Fruit fly (Drosophila melanogaster) whole organism, pupa: ENCODE measurements around the gene Hsc70-2.

Source experiments
- CG10348 ChIP-seq: fragments of 200-800 bp; sonication (Bioruptor generic); IDR thresholded peaks from 2 replicates; pipeline ENCODE4 v1.3.6; 2022; ENCODE audit warnings: missing biosample characterization, missing genetic modification characterization
- CG12605 ChIP-seq: fragments of 200-800 bp; sonication (Bioruptor generic); IDR thresholded peaks from 2 replicates; pipeline ENCODE4 v1.3.6; 2022; ENCODE audit warnings: missing biosample characterization, missing genetic modification characterization
- CG13204 ChIP-seq: fragments of 200-800 bp; sonication (Bioruptor generic); optimal IDR thresholded peaks from 2 replicates; lab custom pipeline; 2018; ENCODE audit warnings: missing biosample characterization, mild to moderate bottlenecking, missing genetic modification characterization, moderate library complexity
- CG14655 ChIP-seq: fragments of 200-800 bp; sonication (Bioruptor generic); optimal IDR thresholded peaks from 3 replicates; lab custom pipeline; 2017; ENCODE audit warnings: mild to moderate bottlenecking, missing biosample characterization, missing genetic modification reagents, missing genetic modification characterization
- CG15710 ChIP-seq: fragments of 200-800 bp; sonication (Bioruptor generic); optimal IDR thresholded peaks from 2 replicates; lab custom pipeline; 2018; ENCODE audit warnings: missing biosample characterization, mild to moderate bottlenecking, missing genetic modification characterization, moderate library complexity
- CG17806 ChIP-seq: fragments of 200-800 bp; sonication (Bioruptor generic); optimal IDR thresholded peaks from 2 replicates; lab custom pipeline; 2018; ENCODE audit warnings: missing biosample characterization, mild to moderate bottlenecking, missing genetic modification characterization, moderate library complexity
- CG32121 ChIP-seq: fragments of 200-800 bp; sonication (Bioruptor generic); IDR thresholded peaks from 2 replicates; pipeline ENCODE4 v1.3.6; 2022; ENCODE audit warnings: missing biosample characterization, missing genetic modification characterization
- CG34367 ChIP-seq: fragments of 200-800 bp; sonication (Bioruptor generic); optimal IDR thresholded peaks from 2 replicates; lab custom pipeline; 2018; ENCODE audit warnings: missing biosample characterization, mild to moderate bottlenecking, missing genetic modification characterization
- CG4496 ChIP-seq: fragments of 200-800 bp; sonication (Bioruptor generic); IDR thresholded peaks from 3 replicates; pipeline ENCODE4 v1.3.6; 2022; ENCODE audit warnings: missing biosample characterization, missing genetic modification characterization
- CG8159 ChIP-seq: fragments of 200-800 bp; sonication (Bioruptor generic); optimal IDR thresholded peaks from 3 replicates; lab custom pipeline; 2018; ENCODE audit warnings: missing biosample characterization, mild to moderate bottlenecking, missing genetic modification characterization, moderate library complexity
- CG8301 ChIP-seq: fragments of 200-800 bp; sonication (Bioruptor generic); optimal IDR thresholded peaks from 2 replicates; lab custom pipeline; 2018; ENCODE audit warnings: missing biosample characterization, mild to moderate bottlenecking, missing genetic modification characterization
- CG9948 ChIP-seq: fragments of 200-800 bp; sonication (Bioruptor generic); optimal IDR thresholded peaks from 2 replicates; lab custom pipeline; 2018; ENCODE audit warnings: missing biosample characterization, mild to moderate bottlenecking, missing genetic modification characterization, moderate library complexity
- D1 ChIP-seq: fragments of 200-800 bp; sonication (Bioruptor generic); optimal IDR thresholded peaks from 2 replicates; lab custom pipeline; 2018; ENCODE audit warnings: missing biosample characterization, mild to moderate bottlenecking, missing genetic modification characterization, moderate library complexity
- EcR ChIP-seq: fragments of 200-800 bp; sonication (Bioruptor generic); optimal IDR thresholded peaks from 3 replicates; lab custom pipeline; 2019; ENCODE audit warnings: missing biosample characterization, missing genetic modification characterization, mild to moderate bottlenecking, moderate library complexity, missing genetic modification reagents
- Ets98B ChIP-seq: fragments of 200-800 bp; sonication (Bioruptor generic); IDR thresholded peaks from 2 replicates; pipeline ENCODE4 v1.3.6; 2022; ENCODE audit warnings: missing biosample characterization, missing genetic modification characterization
- Pif1A ChIP-seq: fragments of 200-800 bp; sonication (Bioruptor generic); optimal IDR thresholded peaks from 3 replicates; lab custom pipeline; 2016; ENCODE audit warnings: missing biosample characterization, missing genetic modification characterization
- Pif1B ChIP-seq: fragments of 200-800 bp; sonication (Bioruptor generic); optimal IDR thresholded peaks from 3 replicates; lab custom pipeline; 2016; ENCODE audit warnings: missing biosample characterization, missing genetic modification characterization
- Snoo ChIP-seq: fragments of 200-800 bp; sonication (Bioruptor generic); optimal IDR thresholded peaks from 3 replicates; lab custom pipeline; 2017; ENCODE audit warnings: missing biosample characterization, mild to moderate bottlenecking, missing genetic modification characterization, inconsistent platforms
- fd96Ca ChIP-seq: fragments of 200-800 bp; sonication (Bioruptor generic); IDR thresholded peaks from 3 replicates; pipeline ENCODE4 v1.3.6; 2022; ENCODE audit warnings: missing biosample characterization, missing genetic modification characterization
- gl ChIP-seq: fragments of 200-800 bp; sonication (Bioruptor generic); optimal IDR thresholded peaks from 2 replicates; lab custom pipeline; 2018; ENCODE audit warnings: missing biosample characterization, mild to moderate bottlenecking, missing genetic modification characterization
- rn ChIP-seq: fragments of 200-800 bp; sonication (Bioruptor generic); IDR thresholded peaks from 2 replicates; pipeline ENCODE4 v1.3.6; 2022; ENCODE audit warnings: missing biosample characterization, missing genetic modification characterization

The Hsc70-2 gene

DNA sequence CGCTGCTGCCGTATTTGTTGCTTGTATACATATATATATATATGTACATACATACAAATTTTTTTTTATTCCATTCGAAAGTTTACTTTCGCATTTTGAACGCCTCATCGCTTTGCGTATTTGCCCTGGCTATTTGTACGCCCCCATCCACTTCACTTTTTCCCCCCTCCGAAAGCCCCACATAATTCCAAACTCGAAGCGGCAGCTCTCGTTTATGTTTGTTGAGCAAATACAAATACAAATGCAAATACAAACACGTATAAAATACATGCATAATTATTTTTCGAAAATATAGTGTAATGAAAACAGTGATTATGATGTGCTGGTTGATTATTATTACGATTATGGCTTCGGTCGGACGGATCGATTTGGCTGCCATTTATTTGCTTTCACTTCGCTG, 23.5 kb downstream of the Hsc70-2 start:
- peak; percentile 36 for TF ChIP-seq Snoo
- TF ChIP-seq CG17806 (tag; lab: Kevin White, UChicago), result no peak
- peak; percentile 38 for TF ChIP-seq Pif1A (GFP tag; lab: Kevin White, UChicago)

DNA sequence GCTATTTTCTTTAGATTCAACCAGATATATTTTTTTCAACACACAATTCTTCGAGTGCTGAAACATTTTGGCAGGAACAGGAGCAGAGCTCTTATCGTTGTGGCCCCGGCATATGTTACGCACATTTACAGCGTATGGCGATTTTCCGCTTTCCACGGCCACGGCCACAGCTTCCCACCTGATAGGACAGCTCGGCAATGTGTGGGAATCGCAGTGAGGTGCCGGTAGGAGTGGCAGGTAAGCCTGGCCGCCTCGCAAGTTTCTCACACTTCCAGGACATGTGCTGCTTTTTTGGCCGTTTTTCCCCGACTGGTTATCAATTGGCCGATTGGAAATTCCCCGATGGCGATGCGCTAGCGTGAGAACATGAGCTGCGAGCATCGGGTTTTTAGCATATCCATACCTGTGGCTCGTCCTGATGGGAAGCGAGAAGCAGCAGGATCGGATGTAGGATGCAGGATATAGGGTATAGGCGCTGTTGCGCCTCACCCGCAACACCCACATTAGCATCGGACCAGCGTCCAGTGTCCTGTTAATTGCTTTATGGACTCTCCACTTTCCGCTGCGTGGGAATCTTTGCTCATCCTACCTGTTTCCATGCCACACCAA, 25.6 kb downstream of the Hsc70-2 start:
- TF ChIP-seq CG13204 (GFP tag; lab: Kevin White, UChicago), result no peak
- TF ChIP-seq Pif1B (GFP tag; lab: Kevin White, UChicago), result no peak
- no peak for TF ChIP-seq gl (tag; lab: Kevin White, UChicago)
- no peak for TF ChIP-seq CG8159
- TF ChIP-seq fd96Ca (GFP tag; lab: Robert Waterston, UW), result no peak
- TF ChIP-seq CG12605 (GFP tag; lab: Robert Waterston, UW), result no peak
- TF ChIP-seq CG4496, result no peak
- TF ChIP-seq Snoo, result no peak
- TF ChIP-seq Pif1A (GFP tag; lab: Kevin White, UChicago), result no peak
- no peak for TF ChIP-seq CG9948 (tag; lab: Kevin White, UChicago)
- TF ChIP-seq CG14655 (GFP tag; lab: Kevin White, UChicago), result no peak
- TF ChIP-seq rn (GFP tag; lab: Robert Waterston, UW), result no peak
- no peak for TF ChIP-seq CG17806 (tag; lab: Kevin White, UChicago)
- TF ChIP-seq CG8301 (tag; lab: Kevin White, UChicago), result no peak
- no peak for TF ChIP-seq CG15710 (tag; lab: Kevin White, UChicago)
- no peak for TF ChIP-seq CG32121 (GFP tag; lab: Robert Waterston, UW)
- no peak for TF ChIP-seq Ets98B (GFP tag; lab: Robert Waterston, UW)
- no peak for TF ChIP-seq CG34367 (tag; lab: Kevin White, UChicago)

DNA sequence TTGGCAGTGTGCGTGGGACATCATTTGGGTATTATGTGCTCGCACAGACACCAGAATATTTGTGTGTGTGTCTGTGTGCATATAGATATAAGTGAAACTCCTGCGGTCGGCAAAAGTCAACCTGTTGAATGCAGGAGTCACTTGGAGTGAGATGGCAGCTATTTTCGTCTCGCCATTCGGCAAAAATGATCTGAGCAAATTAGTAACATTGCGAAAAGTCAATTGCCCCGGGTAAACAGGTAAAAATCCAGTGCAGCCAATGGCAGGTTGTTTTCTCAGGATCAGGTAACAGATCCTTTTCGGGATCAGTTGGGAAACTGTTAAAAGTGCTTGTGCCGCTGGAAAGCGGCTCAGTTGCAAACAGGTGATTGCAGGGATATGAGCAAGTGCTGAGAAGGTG, 27.5 kb downstream of the Hsc70-2 start:
- TF ChIP-seq CG9948 (tag; lab: Kevin White, UChicago), result no peak
- no peak for TF ChIP-seq CG32121 (GFP tag; lab: Robert Waterston, UW)
- no peak for TF ChIP-seq EcR
- no peak for TF ChIP-seq CG4496
- TF ChIP-seq D1, result no peak
- TF ChIP-seq fd96Ca (GFP tag; lab: Robert Waterston, UW), result no peak
- no peak for TF ChIP-seq gl (tag; lab: Kevin White, UChicago)
- TF ChIP-seq CG12605 (GFP tag; lab: Robert Waterston, UW), result no peak
- TF ChIP-seq CG8301 (tag; lab: Kevin White, UChicago), result no peak

DNA sequence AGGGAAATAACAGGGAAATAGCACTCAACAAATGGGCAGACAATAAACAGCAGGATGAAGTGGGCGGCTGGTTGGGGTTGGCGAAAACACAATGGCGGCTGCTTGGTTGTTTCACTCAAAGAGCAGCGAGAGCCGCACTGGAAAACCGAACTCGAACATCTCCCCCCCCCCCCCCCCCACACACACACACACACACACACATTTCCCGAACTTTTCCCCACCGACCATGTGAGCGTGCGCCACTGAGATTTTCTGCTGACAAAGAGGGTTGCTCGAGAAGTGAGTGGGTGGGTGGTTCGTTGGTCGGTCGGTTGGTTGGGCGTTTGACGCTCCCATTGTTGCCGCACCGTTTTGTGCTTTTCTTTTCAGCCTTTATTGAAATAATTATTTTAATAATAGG, 28.6 kb downstream of the Hsc70-2 start:
- TF ChIP-seq CG15710 (tag; lab: Kevin White, UChicago), result no peak
- no peak for TF ChIP-seq CG10348
- TF ChIP-seq D1, result no peak
- no peak for TF ChIP-seq CG4496
- TF ChIP-seq Pif1B (GFP tag; lab: Kevin White, UChicago), result no peak
- TF ChIP-seq EcR, result no peak
- TF ChIP-seq CG32121 (GFP tag; lab: Robert Waterston, UW), result no peak
- TF ChIP-seq CG13204 (GFP tag; lab: Kevin White, UChicago), result no peak
- TF ChIP-seq CG34367 (tag; lab: Kevin White, UChicago), result no peak
- TF ChIP-seq Ets98B (GFP tag; lab: Robert Waterston, UW), result no peak
- no peak for TF ChIP-seq fd96Ca (GFP tag; lab: Robert Waterston, UW)
- TF ChIP-seq CG17806 (tag; lab: Kevin White, UChicago), result no peak
- TF ChIP-seq CG9948 (tag; lab: Kevin White, UChicago), result no peak
- no peak for TF ChIP-seq Pif1A (GFP tag; lab: Kevin White, UChicago)
- TF ChIP-seq rn (GFP tag; lab: Robert Waterston, UW), result no peak
- no peak for TF ChIP-seq Snoo
- no peak for TF ChIP-seq CG8159
- no peak for TF ChIP-seq gl (tag; lab: Kevin White, UChicago)
- no peak for TF ChIP-seq CG12605 (GFP tag; lab: Robert Waterston, UW)

DNA sequence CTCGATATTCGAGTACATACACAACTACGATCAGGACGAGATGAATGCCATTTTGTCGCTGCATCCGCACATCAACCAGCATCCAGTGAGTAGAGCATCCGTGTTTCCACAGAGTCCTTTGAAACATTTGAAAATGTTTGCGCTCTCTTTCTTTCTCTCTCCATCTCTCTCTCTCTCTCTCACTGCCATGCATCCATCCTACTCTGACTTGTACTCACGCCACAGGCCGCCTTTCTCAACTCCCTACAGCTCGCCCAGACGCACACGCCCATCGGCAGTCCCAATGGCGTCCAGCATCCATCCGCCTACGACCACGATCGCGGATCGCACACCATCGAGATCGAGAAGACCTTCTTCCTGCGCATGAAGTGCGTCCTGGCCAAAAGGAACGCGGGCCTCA, 30.0 kb downstream of the Hsc70-2 start:
- no peak for TF ChIP-seq EcR
- TF ChIP-seq CG10348, result no peak
- no peak for TF ChIP-seq rn (GFP tag; lab: Robert Waterston, UW)
- TF ChIP-seq CG4496, result no peak
- no peak for TF ChIP-seq CG8301 (tag; lab: Kevin White, UChicago)
- no peak for TF ChIP-seq Ets98B (GFP tag; lab: Robert Waterston, UW)
- TF ChIP-seq CG13204 (GFP tag; lab: Kevin White, UChicago), result no peak
- no peak for TF ChIP-seq Snoo
- no peak for TF ChIP-seq CG9948 (tag; lab: Kevin White, UChicago)
- TF ChIP-seq CG12605 (GFP tag; lab: Robert Waterston, UW), result no peak
- no peak for TF ChIP-seq CG32121 (GFP tag; lab: Robert Waterston, UW)
- no peak for TF ChIP-seq CG8159
- no peak for TF ChIP-seq Pif1A (GFP tag; lab: Kevin White, UChicago)
- no peak for TF ChIP-seq D1
- no peak for TF ChIP-seq CG34367 (tag; lab: Kevin White, UChicago)
- no peak for TF ChIP-seq CG15710 (tag; lab: Kevin White, UChicago)
- no peak for TF ChIP-seq gl (tag; lab: Kevin White, UChicago)
- TF ChIP-seq Pif1B (GFP tag; lab: Kevin White, UChicago), result no peak
- no peak for TF ChIP-seq CG14655 (GFP tag; lab: Kevin White, UChicago)
- no peak for TF ChIP-seq CG17806 (tag; lab: Kevin White, UChicago)

DNA sequence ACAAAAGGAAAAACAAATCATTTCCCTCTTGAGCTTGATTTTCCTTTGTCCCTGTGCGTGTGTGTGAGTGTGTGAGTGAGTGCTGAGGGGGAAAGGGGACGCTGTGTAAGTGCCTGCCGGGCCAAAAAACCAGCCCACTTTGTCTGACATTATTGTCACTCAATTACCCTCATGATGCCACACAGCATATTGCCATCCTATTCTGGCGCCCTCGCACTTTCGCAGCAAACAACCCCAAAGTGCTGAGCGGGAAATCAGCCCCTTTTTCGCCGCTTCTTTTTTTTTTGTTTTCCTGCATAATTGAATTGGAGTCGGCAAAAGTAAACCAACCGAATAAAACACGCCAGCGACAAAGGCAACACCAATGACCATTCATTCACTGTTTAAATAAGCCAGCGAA, 31.2 kb downstream of the Hsc70-2 start:
- TF ChIP-seq CG15710 (tag; lab: Kevin White, UChicago) (no peak), CG9948 (tag; lab: Kevin White, UChicago) (no peak)
